Worm (Caenorhabditis elegans): ENCODE results near the gene gly-7.
A peak's percentile ranks its signal among the peaks of the same experiment; 100 is the strongest.

The gly-7 gene

DNA sequence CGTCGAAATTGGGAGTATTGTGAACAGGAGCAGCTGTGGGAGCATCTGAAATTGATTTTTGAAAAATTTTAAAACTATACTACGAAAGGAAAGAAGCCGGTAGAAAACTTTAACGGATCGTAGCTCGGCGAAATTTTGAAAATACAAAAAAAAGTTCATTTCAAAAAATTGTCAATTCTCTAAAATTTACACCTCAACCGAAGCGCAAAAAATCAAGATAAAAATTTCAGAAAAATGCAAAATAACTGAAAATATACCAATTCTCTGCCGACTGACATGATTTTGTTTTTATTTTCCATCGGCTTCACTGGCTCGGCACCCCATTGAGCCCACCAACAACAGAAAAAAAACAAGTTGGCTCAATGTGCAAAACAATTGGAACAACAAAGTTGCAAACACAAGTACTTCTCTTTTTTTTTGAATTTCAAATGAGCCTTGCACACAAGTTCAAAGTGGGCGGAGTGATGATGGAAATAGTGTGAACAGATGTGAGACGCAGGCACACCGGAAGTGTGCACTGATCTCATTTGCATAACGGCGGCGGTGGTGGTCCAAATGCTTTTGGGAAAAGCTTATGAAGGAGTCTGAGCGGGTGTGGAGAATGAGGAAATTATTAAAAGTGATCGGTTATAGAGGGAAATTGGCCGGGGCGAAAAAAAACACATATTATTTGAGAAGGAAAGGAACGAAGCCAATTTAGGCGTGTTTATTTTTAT is 46.1 kb downstream of the gly-7 start, which contains the start of gene F36H9.7:
F36H9.7 (minus strand) TSS at position 51 of the 716 bp plus-strand sequence.
- TF ChIP-seq F13C5.2 (tag; optimal IDR thresholded peaks at IDR 0.05): no peak
- TF ChIP-seq hmbx-1 (tag; optimal IDR thresholded peaks at IDR 0.05): no peak
- TF ChIP-seq flt-1 (GFP tag; IDR thresholded peaks at IDR 0.05): no peak
- no peak for TF ChIP-seq ceh-13 (GFP tag; optimal IDR thresholded peaks at IDR 0.05)
- no peak for TF ChIP-seq sea-1 (GFP tag; conservative IDR thresholded peaks at IDR 0.05)
- no peak for TF ChIP-seq scrt-1 (GFP tag; IDR thresholded peaks at IDR 0.05)
- TF ChIP-seq hnd-1 (tag; optimal IDR thresholded peaks at IDR 0.05): no peak
- TF ChIP-seq tbx-11 (GFP tag; IDR thresholded peaks at IDR 0.05): no peak
- TF ChIP-seq hmg-4 (GFP tag; optimal IDR thresholded peaks at IDR 0.05): no peak
- no peak for TF ChIP-seq tbx-37 (GFP tag; conservative IDR thresholded peaks at IDR 0.05)
- TF ChIP-seq B0310.2 (tag; optimal IDR thresholded peaks at IDR 0.05): no peak
- TF ChIP-seq pes-1 (GFP tag; IDR thresholded peaks at IDR 0.05): no peak
- no peak for TF ChIP-seq aly-1 (tag; optimal IDR thresholded peaks at IDR 0.05)
- no peak for TF ChIP-seq ama-1 (optimal IDR thresholded peaks at IDR 0.05)
- TF ChIP-seq ceh-36 (tag; optimal IDR thresholded peaks at IDR 0.05): no peak

DNA sequence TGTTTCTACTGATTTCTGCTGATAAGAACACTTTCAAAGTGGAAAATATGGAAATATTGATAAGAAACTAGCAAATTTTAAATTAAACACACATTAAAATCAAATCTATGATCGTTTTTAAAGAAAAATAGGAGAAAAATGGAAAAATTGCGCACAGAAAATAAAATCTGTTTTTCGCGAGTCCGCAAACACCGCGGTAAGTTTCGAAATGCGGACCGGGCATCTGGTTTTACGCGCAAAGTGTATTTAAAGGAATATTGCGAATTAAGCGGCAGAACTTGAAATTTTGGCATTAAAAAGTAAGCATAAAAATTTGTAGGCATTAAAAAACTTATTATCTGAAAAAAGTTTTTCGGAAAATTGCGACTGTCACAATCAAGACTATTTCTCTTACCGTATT is 48.0 kb downstream of the gly-7 start:
- TF ChIP-seq sea-1 (GFP tag; conservative IDR thresholded peaks at IDR 0.05) (no peak), B0310.2 (tag; optimal IDR thresholded peaks at IDR 0.05) (no peak), F13C5.2 (tag; optimal IDR thresholded peaks at IDR 0.05) (peak; percentile 11)

DNA sequence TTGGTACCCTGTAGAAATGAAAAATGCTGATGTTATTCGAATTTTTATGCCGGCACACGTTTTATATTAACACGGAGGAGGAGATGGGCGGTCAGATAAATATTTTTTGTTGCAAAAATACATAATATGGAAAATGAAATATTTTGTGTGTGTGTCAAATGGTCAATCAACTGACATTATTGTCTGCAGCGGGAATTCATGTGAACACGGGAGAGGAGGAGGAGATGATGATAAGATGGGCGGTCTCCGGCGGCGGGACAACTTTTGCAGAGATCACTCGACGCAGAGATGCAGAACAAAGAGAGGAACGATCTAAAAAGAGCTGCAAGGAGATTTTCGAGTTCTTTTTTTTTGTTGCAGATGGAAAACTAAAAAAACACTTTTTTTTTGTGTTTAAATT is 49.4 kb downstream of the gly-7 start, which contains the start of gene dhs-13:
dhs-13 (minus strand) TSS at position 8 of the 400 bp plus-strand sequence.
- TF ChIP-seq sea-1 (GFP tag; conservative IDR thresholded peaks at IDR 0.05) (no peak; the same call in 1 of the 2 replicates), tbx-37 (GFP tag; conservative IDR thresholded peaks at IDR 0.05) (no peak), B0310.2 (tag; optimal IDR thresholded peaks at IDR 0.05) (no peak), F13C5.2 (tag; optimal IDR thresholded peaks at IDR 0.05) (no peak), aly-1 (tag; optimal IDR thresholded peaks at IDR 0.05) (no peak), scrt-1 (GFP tag; IDR thresholded peaks at IDR 0.05) (no peak), hmg-4 (GFP tag; optimal IDR thresholded peaks at IDR 0.05) (no peak), tbx-11 (GFP tag; IDR thresholded peaks at IDR 0.05) (no peak), ets-7 (tag; optimal IDR thresholded peaks at IDR 0.05) (no peak)

DNA sequence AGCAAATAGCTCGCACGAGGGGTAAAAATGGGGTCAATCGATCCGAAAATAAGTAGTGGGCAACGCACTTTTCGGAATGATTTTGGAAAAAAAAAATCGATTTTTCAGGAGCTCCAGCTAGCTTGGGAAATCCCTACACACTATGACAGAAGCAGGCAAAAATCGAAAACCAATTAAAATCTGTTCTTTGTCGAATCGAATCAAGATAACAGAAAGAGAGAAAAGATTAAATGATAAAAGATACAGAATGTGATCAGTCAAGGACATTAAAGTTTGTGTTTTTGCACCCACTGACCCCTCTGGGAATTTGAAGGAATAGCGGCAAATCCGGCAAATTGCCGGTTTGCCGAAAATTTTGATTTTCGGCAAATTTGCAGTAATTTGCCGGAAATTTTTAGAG is 53.7 kb downstream of the gly-7 start:
- TF ChIP-seq aly-1 (tag; optimal IDR thresholded peaks at IDR 0.05) (no peak), sea-1 (GFP tag; conservative IDR thresholded peaks at IDR 0.05) (no peak), B0310.2 (tag; optimal IDR thresholded peaks at IDR 0.05) (no peak), ceh-36 (tag; optimal IDR thresholded peaks at IDR 0.05) (no peak), scrt-1 (GFP tag; IDR thresholded peaks at IDR 0.05) (no peak), ets-7 (tag; optimal IDR thresholded peaks at IDR 0.05) (no peak)
